Fruit fly (Drosophila melanogaster) whole organism, larva: ENCODE measurements around the gene CG15258.

Experiments
- noc ChIP-seq: fragments of 200-800 bp; sonication (Bioruptor generic); optimal IDR thresholded peaks from 3 replicates; lab custom pipeline; 2019; ENCODE audit warnings: missing biosample characterization, mild to moderate bottlenecking, missing genetic modification characterization, moderate library complexity

The CG15258 gene

DNA sequence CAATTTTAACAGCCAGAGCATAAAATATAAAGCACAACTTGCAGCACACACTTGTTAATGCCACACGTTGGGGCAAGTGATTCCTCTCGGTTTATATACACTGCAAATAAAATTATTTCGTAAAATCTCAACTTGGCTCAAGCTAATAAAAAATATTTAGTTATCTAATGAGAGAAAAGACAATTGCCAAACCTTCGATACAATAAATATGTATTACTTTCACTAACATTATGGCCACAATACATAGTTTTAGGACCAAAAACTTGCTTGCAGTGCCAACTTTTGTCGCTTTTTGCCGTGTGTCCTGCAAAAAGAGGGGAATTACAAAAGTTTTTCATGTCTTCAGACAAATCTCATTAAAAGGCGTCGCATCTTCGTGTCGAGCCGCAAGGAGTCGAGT lies 32.0 kb downstream of the CG15258 start:
- TF ChIP-seq noc (tag; lab: Kevin White, UChicago): no peak

DNA sequence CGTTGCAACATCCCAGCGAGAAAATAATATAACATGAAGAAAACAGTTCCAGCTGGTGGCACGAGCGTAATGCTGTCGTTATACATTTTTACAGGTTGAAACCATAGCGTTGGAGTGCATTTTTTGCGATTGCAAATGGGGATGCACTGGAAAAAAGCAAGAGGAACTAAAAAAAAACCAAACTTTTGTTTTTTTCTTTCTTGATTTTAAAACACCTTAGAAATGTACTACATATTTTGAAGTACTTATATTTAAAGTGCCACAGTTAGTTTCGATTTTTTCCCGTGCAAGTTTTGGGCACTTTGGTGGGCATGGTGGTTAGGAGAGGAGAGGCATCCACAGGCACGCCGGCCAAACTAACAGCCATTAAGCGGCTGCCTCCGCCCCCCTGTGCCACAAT lies 33.4 kb downstream of the CG15258 start:
- TF ChIP-seq noc (tag; lab: Kevin White, UChicago): no peak

DNA sequence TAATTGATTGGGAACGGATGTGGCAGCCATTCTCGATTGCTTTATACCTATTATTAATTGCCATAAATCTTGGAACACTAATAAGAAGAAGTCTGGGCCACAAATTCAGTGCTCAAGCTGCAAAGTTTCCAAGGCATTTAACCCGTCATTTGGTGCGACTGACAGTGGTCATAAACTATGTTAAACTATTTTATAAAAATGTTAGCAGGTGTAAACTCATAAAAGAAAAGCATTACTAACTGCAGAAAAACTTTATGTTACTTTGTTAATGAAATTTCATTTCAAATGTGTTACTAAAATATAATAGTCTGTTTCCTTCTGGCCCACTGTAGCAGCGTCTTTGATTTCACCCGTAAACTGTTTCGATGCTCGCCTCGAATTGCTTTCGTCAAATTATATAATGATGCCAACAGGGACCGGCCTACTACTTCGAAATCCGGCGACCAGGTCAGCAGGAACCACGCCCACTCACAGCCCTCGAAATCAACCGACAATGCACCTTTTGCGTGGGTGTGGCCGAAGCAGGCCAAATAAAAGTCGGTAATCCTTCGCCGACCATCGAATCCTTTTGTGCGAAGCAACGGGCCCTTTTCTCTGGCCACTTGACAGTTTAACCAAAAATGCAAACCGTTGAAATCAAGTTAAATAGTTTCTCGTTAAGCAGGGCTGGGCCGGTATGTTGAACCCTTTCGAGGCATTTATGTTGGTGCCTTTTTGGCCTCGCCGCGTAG lies 35.7 kb downstream of the CG15258 start:
- TF ChIP-seq noc (tag; lab: Kevin White, UChicago): no peak

DNA sequence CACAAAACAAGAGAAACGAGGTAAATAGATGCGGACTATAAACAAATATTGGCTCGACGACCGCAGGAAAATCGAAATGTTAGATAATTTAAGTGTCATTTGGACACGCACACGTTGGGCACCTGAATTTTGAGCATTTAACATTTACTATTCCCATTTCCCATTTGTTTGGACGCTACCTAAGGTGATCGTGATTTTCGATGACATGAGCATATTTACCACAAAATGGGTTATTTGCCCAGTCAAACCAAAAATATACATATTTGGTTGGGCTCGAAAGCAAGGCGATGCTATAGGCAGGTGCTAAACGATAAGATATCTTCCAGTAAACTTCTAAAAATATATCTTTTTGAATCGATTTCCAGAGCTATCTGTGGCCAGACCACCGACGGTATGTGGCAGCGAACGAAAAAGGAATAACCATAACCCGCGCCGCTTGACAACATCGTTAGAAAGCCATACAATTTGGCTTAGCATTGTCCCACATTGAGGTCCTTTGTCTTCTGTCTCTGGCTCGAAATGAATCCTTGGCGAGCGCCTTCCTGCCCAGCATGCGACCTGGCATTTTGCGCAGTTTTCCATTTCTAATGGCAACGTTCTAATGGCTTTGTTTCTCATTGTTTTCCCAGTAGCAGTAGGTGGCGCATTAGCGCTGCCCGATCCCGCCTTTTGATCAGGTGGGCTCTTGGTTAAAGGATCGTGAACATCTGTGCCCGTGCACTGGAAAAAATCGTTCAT lies 37.2 kb downstream of the CG15258 start:
- no peak for TF ChIP-seq noc (tag; lab: Kevin White, UChicago)

DNA sequence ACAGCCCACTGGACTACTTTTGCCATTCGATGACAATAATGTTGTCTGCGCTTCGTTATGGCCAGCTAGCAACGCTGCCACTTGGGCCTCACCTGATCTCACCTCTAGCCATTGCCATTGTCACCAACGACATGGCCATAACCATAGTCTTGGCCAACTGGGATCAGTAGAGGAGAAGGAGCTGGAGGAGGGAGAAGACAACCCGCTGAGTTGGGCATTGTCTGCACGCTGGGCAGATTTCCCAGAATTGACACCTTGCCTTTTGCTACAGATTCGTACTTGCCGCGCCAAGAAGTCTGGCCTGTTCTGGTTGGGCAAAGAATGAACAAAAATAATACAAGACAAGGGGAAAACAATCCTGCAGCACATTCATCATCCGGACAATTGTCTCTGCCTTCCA lies 38.2 kb downstream of the CG15258 start:
- no peak for TF ChIP-seq noc (tag; lab: Kevin White, UChicago)

DNA sequence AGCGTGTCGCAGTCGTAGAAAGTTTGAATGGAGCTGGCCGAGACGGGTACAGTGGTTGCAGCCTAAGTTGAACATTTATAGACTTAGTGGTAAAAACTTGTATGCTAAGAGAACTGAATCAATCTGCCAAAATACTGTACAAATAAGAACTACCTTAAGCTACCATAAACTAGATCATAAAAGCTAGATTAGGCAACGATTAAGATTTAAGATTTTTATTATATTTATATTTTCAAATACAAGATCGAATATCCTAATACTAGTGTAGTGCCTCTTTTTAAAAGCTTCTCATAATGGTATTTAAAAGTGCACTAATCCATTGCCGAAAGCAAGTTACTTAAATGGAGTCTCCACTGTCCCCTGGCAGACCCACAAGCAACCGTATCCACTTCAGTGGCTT lies 40.0 kb downstream of the CG15258 start:
- TF ChIP-seq noc (tag; lab: Kevin White, UChicago): no peak

DNA sequence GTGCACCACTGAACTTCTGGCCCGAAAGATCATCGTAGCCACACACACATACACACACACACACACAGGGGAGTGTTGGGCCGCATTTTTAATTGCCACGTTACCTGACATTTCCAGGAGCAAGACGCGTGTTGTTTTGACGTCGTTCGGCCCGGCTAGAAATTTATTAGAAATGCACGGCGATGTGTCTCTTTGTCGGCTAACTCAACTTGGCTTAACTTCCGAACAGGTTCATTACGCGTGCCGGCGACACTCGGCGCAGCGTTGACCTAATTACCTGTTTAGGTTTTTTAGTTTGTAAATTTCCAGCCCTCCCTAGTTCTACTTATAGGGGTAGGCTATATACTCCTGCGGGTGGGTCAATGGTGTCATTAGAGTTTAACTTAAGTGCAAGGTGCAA lies 41.6 kb downstream of the CG15258 start:
- no peak for TF ChIP-seq noc (tag; lab: Kevin White, UChicago)

DNA sequence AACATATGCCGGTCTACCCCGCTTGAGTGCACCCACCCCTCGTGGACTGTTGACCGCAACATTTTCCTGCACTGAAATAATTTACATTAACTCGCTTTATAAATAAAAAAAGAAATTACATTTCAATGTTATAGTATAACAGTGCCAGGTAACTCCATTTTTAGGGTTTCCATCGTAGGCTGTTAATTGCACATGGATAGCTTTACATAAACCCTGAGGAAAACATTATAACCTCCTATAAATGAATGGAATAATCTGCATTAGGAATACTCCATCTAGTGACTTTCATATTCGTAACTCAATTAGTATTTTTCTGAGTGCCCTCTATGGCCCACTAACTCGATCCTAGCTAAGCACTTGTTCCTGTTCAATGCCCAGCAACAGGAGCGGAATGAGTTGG lies 42.2 kb downstream of the CG15258 start:
- TF ChIP-seq noc (tag; lab: Kevin White, UChicago): no peak

DNA sequence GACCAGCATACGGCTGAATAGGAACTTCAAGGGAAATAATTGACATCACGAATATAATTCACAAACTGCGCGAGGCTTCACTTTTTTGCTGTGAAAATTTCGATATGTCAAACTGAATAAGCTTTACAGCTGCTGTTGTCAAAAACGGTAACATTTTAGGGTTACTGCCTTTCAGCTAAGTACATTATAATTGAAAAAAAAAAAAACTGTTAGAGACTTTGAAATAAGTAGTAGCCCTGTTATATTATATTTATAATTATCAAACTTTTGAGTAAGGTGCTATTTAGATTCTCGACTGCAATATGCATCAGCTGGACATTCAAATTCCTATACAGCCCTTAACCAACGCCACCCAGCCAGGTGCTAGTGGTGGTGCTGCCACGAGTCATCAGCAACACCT lies 42.6 kb downstream of the CG15258 start, which contains the start of gene nht:
nht (minus strand) TSS at position 101 of the 400 bp plus-strand sequence.
- TF ChIP-seq noc (tag; lab: Kevin White, UChicago): no peak

DNA sequence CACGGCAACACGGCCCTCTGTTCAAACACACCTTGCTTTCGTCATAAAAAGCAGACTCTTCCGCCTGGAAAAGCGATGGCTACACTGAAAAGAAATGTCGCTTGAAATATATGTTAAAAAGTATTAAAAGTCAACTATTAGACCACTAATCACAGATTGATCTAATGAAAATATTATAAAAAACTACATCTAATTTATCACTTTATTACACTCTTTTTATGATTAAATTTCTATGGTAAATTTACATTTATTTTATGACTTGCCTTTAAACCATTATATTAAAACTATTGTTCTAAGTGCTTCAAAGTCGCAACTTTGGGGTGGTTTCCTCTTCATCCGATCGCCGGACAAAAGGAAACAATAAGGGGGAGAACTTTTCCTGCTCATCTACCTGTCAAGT lies 45.0 kb downstream of the CG15258 start:
- no peak for TF ChIP-seq noc (tag; lab: Kevin White, UChicago)

DNA sequence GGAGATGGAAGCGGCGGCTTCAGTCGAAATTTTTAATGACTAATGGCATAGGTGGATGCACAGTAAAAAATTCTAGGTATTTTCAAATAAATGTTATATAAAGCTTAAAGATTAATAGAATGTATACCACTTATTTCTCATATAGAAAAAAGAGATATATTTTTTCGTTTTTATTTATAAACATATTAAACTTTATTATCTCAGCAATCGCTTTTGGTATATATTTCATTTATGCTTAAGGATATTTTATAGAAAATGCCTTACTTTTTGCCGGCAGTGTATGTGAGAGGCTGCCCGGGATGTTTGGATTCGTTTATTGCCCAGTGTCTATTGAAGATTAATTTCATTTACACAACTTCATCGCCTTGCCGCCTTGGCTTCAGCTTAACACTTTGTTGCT lies 46.5 kb downstream of the CG15258 start:
- no peak for TF ChIP-seq noc (tag; lab: Kevin White, UChicago)
